Fruit fly (Drosophila melanogaster) whole organism, prepupa: Measurements from ENCODE around the gene CG4598.

ENCODE experiments used
- CG10669 ChIP-seq: fragments of 200-800 bp; sonication (Bioruptor generic); optimal IDR thresholded peaks from 3 replicates; lab custom pipeline; 2018; ENCODE audit warnings: missing biosample characterization, mild to moderate bottlenecking, missing genetic modification characterization, moderate library complexity
- CG31627 ChIP-seq: fragments of 200-800 bp; sonication (Bioruptor generic); optimal IDR thresholded peaks from 3 replicates; lab custom pipeline; 2016; ENCODE audit warnings: missing biosample characterization, missing genetic modification characterization
- CG6276 ChIP-seq: fragments of 200-800 bp; sonication (Bioruptor generic); optimal IDR thresholded peaks from 2 replicates; lab custom pipeline; 2017; ENCODE audit warnings: missing biosample characterization, mild to moderate bottlenecking, missing genetic modification characterization
- CG6854 ChIP-seq: fragments of 200-800 bp; sonication (Bioruptor generic); optimal IDR thresholded peaks from 2 replicates; lab custom pipeline; 2017; ENCODE audit warnings: missing biosample characterization, mild to moderate bottlenecking, missing genetic modification characterization
- CG8319 ChIP-seq: fragments of 200-800 bp; sonication (Bioruptor generic); optimal IDR thresholded peaks from 3 replicates; lab custom pipeline; 2016; ENCODE audit warnings: missing biosample characterization, missing genetic modification characterization
- Sox14 ChIP-seq: fragments of 200-800 bp; sonication (Bioruptor generic); optimal IDR thresholded peaks from 3 replicates; lab custom pipeline; 2016; ENCODE audit warnings: missing biosample characterization, missing genetic modification characterization
- Sox15 ChIP-seq: fragments of 200-800 bp; sonication (Bioruptor generic); optimal IDR thresholded peaks from 3 replicates; lab custom pipeline; 2016; ENCODE audit warnings: missing biosample characterization, missing genetic modification characterization
- dac ChIP-seq: fragments of 200-800 bp; sonication (Bioruptor generic); optimal IDR thresholded peaks from 2 replicates; lab custom pipeline; 2017; ENCODE audit warnings: missing biosample characterization, mild to moderate bottlenecking, missing genetic modification characterization
- fd59A ChIP-seq: fragments of 200-800 bp; sonication (Bioruptor generic); optimal IDR thresholded peaks from 2 replicates; lab custom pipeline; 2017; ENCODE audit warnings: missing biosample characterization, mild to moderate bottlenecking, missing genetic modification characterization, missing genetic modification reagents
- salr ChIP-seq, 2 experiments: fragments of 200-800 bp; sonication (Bioruptor generic); optimal IDR thresholded peaks; 3 replicates each; lab custom pipeline; 2016 to 2018; ENCODE audit warnings: missing biosample characterization in 2 of 2, missing genetic modification characterization in 2 of 2, mild to moderate bottlenecking in 1 of 2

DNA sequence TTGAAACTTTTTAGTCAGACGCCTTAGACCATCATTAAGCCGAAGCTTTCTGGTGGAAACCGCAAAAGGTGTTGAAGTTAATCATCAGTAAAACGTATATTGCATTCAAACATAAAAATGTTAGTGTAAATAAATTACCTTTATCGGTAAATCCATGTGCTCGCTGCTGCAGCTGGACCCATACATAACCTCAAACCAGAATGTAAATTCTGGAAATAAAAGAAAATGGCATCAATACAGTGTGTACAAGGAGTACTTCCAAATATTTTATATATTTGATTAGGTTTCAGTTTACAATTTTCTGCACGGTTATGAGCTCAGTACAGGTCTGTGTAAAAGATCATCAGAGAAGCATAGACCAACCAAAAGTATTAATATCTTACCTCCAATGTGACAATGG lies 24.2 kb upstream of the CG4598 start:
- no peak for TF ChIP-seq Sox15 (GFP tag; lab: Kevin White, UChicago)
- TF ChIP-seq fd59A (GFP tag; lab: Kevin White, UChicago) = no peak
- no peak for TF ChIP-seq CG6854 (GFP tag; lab: Kevin White, UChicago)
- TF ChIP-seq Sox14 (GFP tag; lab: Kevin White, UChicago) = no peak
- TF ChIP-seq salr (GFP tag; optimal IDR thresholded peaks at IDR 0.05; lab: Kevin White, UChicago) = no peak
- no peak for TF ChIP-seq CG31627 (GFP tag; lab: Kevin White, UChicago)
- no peak for TF ChIP-seq CG8319
- no peak for TF ChIP-seq dac (GFP tag; lab: Kevin White, UChicago)
- no peak for TF ChIP-seq CG6276 (GFP tag; lab: Kevin White, UChicago)
- TF ChIP-seq CG10669 (GFP tag; lab: Kevin White, UChicago) = no peak
